Worm (Caenorhabditis elegans) whole organism, L1 larva: ENCODE measurements around the gene F47D12.9.

Source experiments
- Y116A8C.19 ChIP-seq: sonication (generic microtip); optimal IDR thresholded peaks from 2 replicates; lab custom pipeline; 2016; ENCODE audit warnings: missing compliant biosample characterization, missing genetic modification characterization, borderline replicate concordance
- aly-2 ChIP-seq: fragments of 150-350 bp; optimal IDR thresholded peaks from 2 replicates; lab custom pipeline; 2014; ENCODE audit warnings: missing biosample characterization, missing genetic modification characterization
- ama-1 ChIP-seq: fragments of 150-350 bp; optimal IDR thresholded peaks from 2 replicates; lab custom pipeline; 2014
- ceh-63 ChIP-seq: fragments of 200-800 bp; sonication (Bioruptor generic); optimal IDR thresholded peaks from 2 replicates; lab custom pipeline; 2018; ENCODE audit warnings: mild to moderate bottlenecking, missing genetic modification characterization, missing compliant biosample characterization
- ceh-88 ChIP-seq: fragments of 200-800 bp; sonication (Bioruptor generic); IDR thresholded peaks from 2 replicates; pipeline ENCODE4 v1.3.6; 2022; ENCODE audit warnings: missing genetic modification characterization, missing compliant biosample characterization
- ceh-90 ChIP-seq: sonication (generic microtip); optimal IDR thresholded peaks from 2 replicates; lab custom pipeline; 2016; ENCODE audit warnings: missing genetic modification characterization, missing compliant biosample characterization
- dpl-1 ChIP-seq, 3 experiments: fragments of 150-350 bp in 2 of 3; sonication (generic microtip) in 1 of 3; optimal IDR thresholded peaks; 2 replicates each; lab custom pipeline; 2014 to 2017; ENCODE audit warnings: missing biosample characterization in 3 of 3, missing genetic modification characterization in 3 of 3, missing genetic modification reagents in 3 of 3
- efl-1 ChIP-seq, 4 experiments: fragments of 150-350 bp; optimal IDR thresholded peaks in 3 of 4; peaks in 1 of 4; 1 replicate in 1 of 4; 2 replicates in 3 of 4; lab custom pipeline; 2014; ENCODE audit warnings: missing biosample characterization in 2 of 4, missing genetic modification characterization in 2 of 4, missing genetic modification reagents in 2 of 4
- egl-13 ChIP-seq: sonication (generic microtip); optimal IDR thresholded peaks from 2 replicates; lab custom pipeline; 2016; ENCODE audit warnings: missing genotype, missing genetic modification reagents, missing genetic modification characterization, missing compliant biosample characterization
- egl-27 ChIP-seq, 2 experiments: fragments of 150-350 bp in 1 of 2; sonication (generic microtip); optimal IDR thresholded peaks; 3 replicates each; lab custom pipeline; 2017 to 2018; ENCODE audit warnings: missing biosample characterization in 2 of 2, missing genetic modification characterization in 2 of 2, missing genetic modification reagents in 2 of 2
- elt-3 ChIP-seq, 6 experiments: fragments of 150-350 bp in 1 of 6; sonication (generic microtip); optimal IDR thresholded peaks; 2 replicates each; lab custom pipeline; 2017 to 2018; ENCODE audit warnings: missing biosample characterization in 6 of 6, missing genetic modification characterization in 6 of 6, inconsistent platforms in 1 of 6
- fkh-10 ChIP-seq: sonication (generic microtip); optimal IDR thresholded peaks from 2 replicates; lab custom pipeline; 2017; ENCODE audit warnings: missing biosample characterization, missing genetic modification reagents, missing genetic modification characterization
- fkh-4 ChIP-seq: sonication (generic microtip); optimal IDR thresholded peaks from 2 replicates; lab custom pipeline; 2016; ENCODE audit warnings: missing compliant biosample characterization, missing genetic modification characterization, borderline replicate concordance
- fkh-8 ChIP-seq: sonication (generic microtip); optimal IDR thresholded peaks from 2 replicates; lab custom pipeline; 2016; ENCODE audit warnings: mild to moderate bottlenecking, missing genetic modification characterization, missing compliant biosample characterization
- grh-1 ChIP-seq: fragments of 200-800 bp; sonication (Bioruptor generic); IDR thresholded peaks from 2 replicates; pipeline ENCODE4 v1.3.6; 2022; ENCODE audit warnings: missing genetic modification reagents, missing genetic modification characterization, missing compliant biosample characterization
- hlh-4 ChIP-seq: sonication (generic microtip); optimal IDR thresholded peaks from 2 replicates; lab custom pipeline; 2016; ENCODE audit warnings: mild to moderate bottlenecking, missing genetic modification characterization, missing compliant biosample characterization
- isw-1 ChIP-seq: fragments of 200-800 bp; sonication (Bioruptor generic); IDR thresholded peaks from 2 replicates; pipeline ENCODE4 v1.3.6; 2022; ENCODE audit warnings: missing genetic modification characterization, missing compliant biosample characterization
- jun-1 ChIP-seq: fragments of 150-350 bp; optimal IDR thresholded peaks from 2 replicates; lab custom pipeline; 2014; ENCODE audit warnings: missing biosample characterization, missing genetic modification reagents, missing genetic modification characterization
- lin-13 ChIP-seq: fragments of 150-350 bp; optimal IDR thresholded peaks from 2 replicates; lab custom pipeline; 2014; ENCODE audit warnings: missing biosample characterization, missing genetic modification reagents, missing genetic modification characterization
- lin-35 ChIP-seq, 2 experiments: fragments of 150-350 bp; optimal IDR thresholded peaks; 2 replicates each; lab custom pipeline; 2014; ENCODE audit warnings: missing biosample characterization in 2 of 2, missing genetic modification characterization in 2 of 2, missing genetic modification reagents in 2 of 2
- lsy-2 ChIP-seq, 2 experiments: fragments of 150-350 bp; optimal IDR thresholded peaks; 2 replicates each; lab custom pipeline; 2014; ENCODE audit warnings: missing biosample characterization in 2 of 2, missing genetic modification characterization in 2 of 2
- mab-9 ChIP-seq: fragments of 200-800 bp; sonication (Bioruptor generic); IDR thresholded peaks from 2 replicates; pipeline ENCODE4 v1.3.6; 2022; ENCODE audit warnings: missing genetic modification reagents, missing genetic modification characterization, missing compliant biosample characterization
- mdl-1 ChIP-seq, 2 experiments: fragments of 150-350 bp; optimal IDR thresholded peaks; 2 replicates each; lab custom pipeline; 2014 to 2017; ENCODE audit warnings: missing biosample characterization in 2 of 2, missing genetic modification characterization in 2 of 2, inconsistent platforms in 1 of 2
- mef-2 ChIP-seq: fragments of 150-350 bp; optimal IDR thresholded peaks from 2 replicates; lab custom pipeline; 2014; ENCODE audit warnings: missing biosample characterization, missing genetic modification characterization
- nhr-19 ChIP-seq: fragments of 200-800 bp; sonication (Bioruptor generic); conservative IDR thresholded peaks from 2 replicates; pipeline ENCODE4 v1.3.6; 2022; ENCODE audit warnings: missing genetic modification characterization, missing compliant biosample characterization
- nhr-237 ChIP-seq: fragments of 150-350 bp; optimal IDR thresholded peaks from 2 replicates; lab custom pipeline; 2014; ENCODE audit warnings: missing biosample characterization, missing genetic modification characterization
- nhr-71 ChIP-seq: sonication (generic microtip); optimal IDR thresholded peaks from 2 replicates; lab custom pipeline; 2016; ENCODE audit warnings: mild to moderate bottlenecking, missing genetic modification characterization, moderate library complexity, missing compliant biosample characterization
- nhr-77 ChIP-seq: fragments of 150-350 bp; optimal IDR thresholded peaks from 2 replicates; lab custom pipeline; 2014; ENCODE audit warnings: missing biosample characterization, missing genetic modification characterization
- nhr-84 ChIP-seq: sonication (generic microtip); optimal IDR thresholded peaks from 2 replicates; lab custom pipeline; 2017; ENCODE audit warnings: missing biosample characterization, missing genetic modification characterization
- nhr-90 ChIP-seq: sonication (generic microtip); optimal IDR thresholded peaks from 2 replicates; lab custom pipeline; 2016; ENCODE audit warnings: mild to moderate bottlenecking, missing genetic modification characterization, missing compliant biosample characterization; ENCODE audit not compliant: poor library complexity
- pqm-1 ChIP-seq: sonication (generic microtip); optimal IDR thresholded peaks from 3 replicates; lab custom pipeline; 2017; ENCODE audit warnings: missing biosample characterization, missing genetic modification characterization
- rnt-1 ChIP-seq: sonication (generic microtip); optimal IDR thresholded peaks from 2 replicates; lab custom pipeline; 2016; ENCODE audit warnings: mild to moderate bottlenecking, missing genetic modification characterization, moderate library complexity, missing compliant biosample characterization
- sox-4 ChIP-seq: sonication (generic microtip); optimal IDR thresholded peaks from 2 replicates; lab custom pipeline; 2016; ENCODE audit warnings: missing genetic modification characterization, missing compliant biosample characterization
- swsn-7 ChIP-seq: sonication (generic microtip); optimal IDR thresholded peaks from 2 replicates; lab custom pipeline; 2016; ENCODE audit warnings: missing genetic modification characterization, missing compliant biosample characterization
- tbx-2 ChIP-seq: sonication (generic microtip); optimal IDR thresholded peaks from 2 replicates; lab custom pipeline; 2016; ENCODE audit warnings: missing genetic modification characterization, missing compliant biosample characterization
- unc-30 ChIP-seq: sonication (generic microtip); optimal IDR thresholded peaks from 2 replicates; lab custom pipeline; 2017; ENCODE audit warnings: missing biosample characterization, missing genetic modification characterization
- unc-62 ChIP-seq: fragments of 150-350 bp; optimal IDR thresholded peaks from 2 replicates; lab custom pipeline; 2014; ENCODE audit warnings: missing biosample characterization, missing genetic modification reagents, missing genetic modification characterization
- unc-86 ChIP-seq: sonication (generic microtip); optimal IDR thresholded peaks from 2 replicates; lab custom pipeline; 2016; ENCODE audit warnings: missing genetic modification characterization, missing compliant biosample characterization
- xbp-1 ChIP-seq: sonication (generic microtip); optimal IDR thresholded peaks from 2 replicates; lab custom pipeline; 2016; ENCODE audit warnings: missing genetic modification characterization, missing compliant biosample characterization
- zag-1 ChIP-seq: fragments of 150-350 bp; optimal IDR thresholded peaks from 2 replicates; lab custom pipeline; 2014; ENCODE audit warnings: missing biosample characterization, missing genetic modification characterization
- zip-4 ChIP-seq: fragments of 200-800 bp; sonication (Bioruptor generic); optimal IDR thresholded peaks from 2 replicates; lab custom pipeline; 2018; ENCODE audit warnings: mild to moderate bottlenecking, missing genetic modification characterization, moderate library complexity, missing compliant biosample characterization
- ztf-11 ChIP-seq, 2 experiments: sonication (generic microtip); optimal IDR thresholded peaks; 2 replicates each; lab custom pipeline; 2016 to 2017; ENCODE audit warnings: missing genetic modification characterization in 2 of 2, missing biosample characterization in 1 of 2, missing compliant biosample characterization in 1 of 2
- ztf-4 ChIP-seq: fragments of 150-350 bp; optimal IDR thresholded peaks from 2 replicates; lab custom pipeline; 2014; ENCODE audit warnings: missing biosample characterization, missing genetic modification characterization

The F47D12.9 gene

DNA sequence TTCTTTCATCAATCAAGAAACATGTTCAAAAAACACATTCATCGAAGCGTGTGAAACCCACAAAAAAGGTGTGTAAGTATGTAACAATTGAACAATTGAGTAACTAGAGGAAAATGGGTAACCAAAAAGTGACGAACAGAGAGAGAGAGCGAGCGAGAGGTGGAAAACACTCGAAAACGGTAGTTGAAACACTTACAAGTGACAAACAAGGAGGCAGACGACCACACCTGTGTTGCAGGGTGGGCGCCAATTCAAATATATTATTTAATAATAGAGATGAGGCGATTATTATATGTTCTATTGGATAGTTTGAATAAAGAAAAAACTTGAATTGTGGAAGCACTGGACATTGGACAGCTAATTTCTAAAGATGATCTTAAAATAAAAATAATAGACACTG, 13.8 kb downstream of the F47D12.9 start (continued):
- TF ChIP-seq sox-4 (no peak), unc-86 (no peak), ztf-11 (tag; optimal IDR thresholded peaks at IDR 0.05; lab: Kevin White, UChicago) (no peak), zag-1 (tag; lab: Kevin White, UChicago) (no peak), egl-13 (tag; lab: Kevin White, UChicago) (no peak), dpl-1 (GFP tag; optimal IDR thresholded peaks at IDR 0.05; lab: Kevin White, UChicago) (peak; percentile 34 to 73 (median 46))

DNA sequence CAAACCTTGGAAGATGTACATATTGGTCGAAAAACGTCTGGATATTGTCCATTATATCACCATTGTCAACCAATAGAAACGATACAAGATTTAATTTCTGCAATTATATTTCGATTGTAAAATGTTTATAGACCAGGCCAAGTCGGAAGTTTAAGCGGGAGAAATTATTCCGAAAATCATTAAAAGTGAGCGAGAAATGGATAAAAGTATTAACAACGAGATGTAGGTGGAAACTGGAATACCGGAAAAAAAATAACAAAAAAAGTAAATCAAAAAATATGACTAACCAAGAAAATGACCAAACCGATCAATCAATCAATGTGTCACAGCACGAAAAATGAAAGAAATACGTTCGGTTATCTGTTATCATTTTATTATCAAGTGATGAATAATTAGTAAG, 16.0 kb downstream of the F47D12.9 start, which contains the start of gene F47D12.6:
Gene F47D12.6 (minus strand): TSS at position 101 of the 400 bp plus-strand sequence.
- TF ChIP-seq elt-3 (tag; optimal IDR thresholded peaks at IDR 0.05; lab: Kevin White, UChicago): peak in 1 of 6 experiments; percentile 53
- no peak for TF ChIP-seq ama-1 (lab: Kevin White, UChicago)
- TF ChIP-seq, all 84 proteins: peak for 1

DNA sequence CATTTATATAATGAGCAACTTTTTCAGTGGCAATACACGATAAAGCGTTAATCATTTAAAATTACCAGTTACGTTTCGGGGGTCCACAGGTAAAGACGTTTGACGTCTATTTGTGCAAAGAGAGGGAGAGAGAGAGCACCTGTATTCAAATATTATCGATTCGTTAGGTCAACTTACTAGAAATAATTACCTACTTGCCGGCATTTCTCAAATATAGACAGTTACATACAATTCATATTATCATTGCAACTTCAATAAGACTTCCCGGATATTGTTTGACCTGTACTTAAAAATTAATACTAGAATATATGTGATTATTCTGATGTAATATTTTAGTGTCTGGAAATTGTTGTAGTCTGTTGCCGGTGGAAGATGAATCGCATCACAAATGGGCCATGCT, 17.3 kb downstream of the F47D12.9 start, which contains the start of gene gadr-3:
Gene gadr-3 (minus strand): TSS at position 101 of the 400 bp plus-strand sequence.
- TF ChIP-seq fkh-10 (GFP tag; lab: Kevin White, UChicago) (no peak), efl-1 (optimal IDR thresholded peaks at IDR 0.05; lab: Kevin White, UChicago) (no peak), efl-1 (GFP tag; optimal IDR thresholded peaks at IDR 0.05 in 1 of 2; lab: Kevin White, UChicago) (peak in 1 of 2 experiments; percentile 39)

DNA sequence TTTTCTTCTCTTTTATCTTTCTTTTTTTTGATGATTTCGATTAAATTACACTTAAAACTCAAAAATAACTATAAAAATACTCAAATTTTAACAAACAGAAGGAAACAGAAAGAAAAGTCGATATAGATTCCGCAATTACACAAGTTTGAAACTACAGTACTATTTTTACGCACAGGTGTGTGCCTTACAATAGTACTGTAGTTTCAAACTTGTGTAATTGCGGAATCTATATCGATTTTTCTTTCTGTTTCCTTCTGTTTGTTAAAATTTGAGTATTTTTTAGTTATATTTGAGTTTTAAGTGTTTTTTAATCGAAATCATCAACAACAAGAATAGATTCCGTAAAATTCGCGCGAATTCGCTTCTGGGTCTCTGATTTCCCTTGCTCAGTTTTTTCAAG, 20.2 kb downstream of the F47D12.9 start:
- TF ChIP-seq efl-1 (optimal IDR thresholded peaks at IDR 0.05; lab: Kevin White, UChicago) (no peak), efl-1 (GFP tag; optimal IDR thresholded peaks at IDR 0.05 in 1 of 2; lab: Kevin White, UChicago) (peak in 1 of 2 experiments; percentile 46), fkh-8 (no peak), hlh-4 (tag; lab: Kevin White, UChicago) (no peak)
- TF ChIP-seq, all 84 proteins: peak for 1

DNA sequence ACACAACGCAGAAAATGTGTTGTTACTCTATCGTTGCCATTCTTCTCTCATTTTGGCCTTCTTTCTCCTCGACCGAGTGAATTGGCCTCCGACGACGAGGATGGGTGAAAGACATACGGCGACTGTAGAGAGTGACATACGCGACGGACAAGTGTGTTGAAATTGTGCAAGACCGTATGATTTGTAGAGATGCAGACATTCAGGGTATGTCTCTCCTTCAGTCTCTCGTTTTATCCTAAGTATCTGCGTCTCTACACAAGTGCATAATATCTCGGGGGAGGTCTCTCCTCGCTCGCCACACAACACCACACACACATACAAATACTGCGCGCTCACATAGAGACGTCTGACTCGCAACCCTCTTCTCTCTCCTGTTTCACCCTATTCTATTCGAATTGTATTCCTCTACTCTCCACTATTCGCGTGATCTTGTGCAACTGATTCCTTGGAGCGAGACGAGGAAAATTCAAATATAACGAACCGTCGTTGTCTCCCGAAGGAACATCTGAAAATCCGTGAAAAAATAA, 23.0 kb downstream of the F47D12.9 start, which contains the start of gene hmg-1.2:
Gene hmg-1.2 (plus strand): TSS at position 311 of the 527 bp plus-strand sequence.
- TF ChIP-seq unc-62 (GFP tag; lab: Kevin White, UChicago) (no peak), egl-27 (tag; optimal IDR thresholded peaks at IDR 0.05; lab: Kevin White, UChicago) (peak in 1 of 2 experiments; percentile 81), aly-2 (tag; lab: Kevin White, UChicago) (peak; percentile 59), isw-1 (GFP tag; lab: Robert Waterston, UW) (peak; percentile 63), lin-35 (GFP tag; optimal IDR thresholded peaks at IDR 0.05; lab: Kevin White, UChicago) (peak; percentile 74 to 79), ceh-63 (GFP tag; lab: Kevin White, UChicago) (no peak), fkh-10 (GFP tag; lab: Kevin White, UChicago) (peak; percentile 56), Y116A8C.19 (tag; lab: Kevin White, UChicago) (no peak), mab-9 (GFP tag; lab: Robert Waterston, UW) (0 out of 2 replicates have a peak, but pooled peaks have one; percentile 47), swsn-7 (tag; lab: Kevin White, UChicago) (peak; percentile 92), nhr-71 (tag; lab: Kevin White, UChicago) (peak; percentile 94), nhr-77 (tag; lab: Kevin White, UChicago) (peak; percentile 68), xbp-1 (tag; lab: Kevin White, UChicago) (peak; percentile 77), zip-4 (GFP tag; lab: Kevin White, UChicago) (peak; percentile 61), mdl-1 (tag; optimal IDR thresholded peaks at IDR 0.05; lab: Kevin White, UChicago) (peak in 1 of 2 experiments; percentile 83), nhr-237 (no peak), fkh-4 (tag; lab: Kevin White, UChicago) (peak; percentile 49), unc-30 (tag; lab: Kevin White, UChicago) (no peak), sox-4 (no peak), hlh-4 (tag; lab: Kevin White, UChicago) (no peak), tbx-2 (tag; lab: Kevin White, UChicago) (peak; percentile 88), jun-1 (peak; percentile 76), rnt-1 (tag; lab: Kevin White, UChicago) (peak; percentile 73), nhr-90 (tag; lab: Kevin White, UChicago) (peak; percentile 69), nhr-19 (GFP tag; lab: Robert Waterston, UW) (peak; percentile 89), ztf-4 (tag; lab: Kevin White, UChicago) (peak; percentile 77), pqm-1 (tag; lab: Kevin White, UChicago) (no peak), nhr-84 (no peak), ceh-88 (peak; percentile 71; the same call in 1 of the 2 replicates), lsy-2 (tag; optimal IDR thresholded peaks at IDR 0.05; lab: Kevin White, UChicago) (peak; percentile 79 to 81), ceh-90 (tag; lab: Kevin White, UChicago) (peak; percentile 24), mef-2 (tag; lab: Kevin White, UChicago) (peak; percentile 28), lin-13 (GFP tag; lab: Kevin White, UChicago) (peak; percentile 72), grh-1 (peak; percentile 22; the same call in 1 of the 2 replicates)
